Worm (Caenorhabditis elegans) whole organism, L1 larva: ENCODE measurements around the gene K02E10.5.
A peak's percentile ranks its signal among the peaks of the same experiment; 100 is the strongest.

Experiments
- aha-1 ChIP-seq: fragments of 150-350 bp; optimal IDR thresholded peaks from 2 replicates; lab custom pipeline; 2014; ENCODE audit warnings: missing biosample characterization, missing genetic modification characterization
- ama-1 ChIP-seq: fragments of 150-350 bp; optimal IDR thresholded peaks from 2 replicates; lab custom pipeline; 2014
- blmp-1 ChIP-seq: fragments of 150-350 bp; optimal IDR thresholded peaks from 2 replicates; lab custom pipeline; 2014; ENCODE audit warnings: missing biosample characterization, missing genetic modification characterization
- ceh-8 ChIP-seq: fragments of 200-800 bp; sonication (Bioruptor generic); optimal IDR thresholded peaks from 2 replicates; lab custom pipeline; 2018; ENCODE audit warnings: mild to moderate bottlenecking, missing genetic modification characterization, moderate library complexity, missing compliant biosample characterization
- ceh-82 ChIP-seq, 3 experiments: fragments of 150-350 bp in 1 of 3; sonication (generic microtip) in 2 of 3; optimal IDR thresholded peaks; 2 replicates each; lab custom pipeline; 2014 to 2017; ENCODE audit warnings: missing biosample characterization in 3 of 3, missing genetic modification characterization in 3 of 3
- ces-1 ChIP-seq: fragments of 150-350 bp; optimal IDR thresholded peaks from 2 replicates; lab custom pipeline; 2014; ENCODE audit warnings: missing biosample characterization, missing genetic modification reagents, missing genetic modification characterization
- dpl-1 ChIP-seq, 3 experiments: fragments of 150-350 bp in 2 of 3; sonication (generic microtip) in 1 of 3; optimal IDR thresholded peaks; 2 replicates each; lab custom pipeline; 2014 to 2017; ENCODE audit warnings: missing biosample characterization in 3 of 3, missing genetic modification characterization in 3 of 3, missing genetic modification reagents in 3 of 3
- efl-1 ChIP-seq, 4 experiments: fragments of 150-350 bp; optimal IDR thresholded peaks in 3 of 4; peaks in 1 of 4; 1 replicate in 1 of 4; 2 replicates in 3 of 4; lab custom pipeline; 2014; ENCODE audit warnings: missing biosample characterization in 2 of 4, missing genetic modification characterization in 2 of 4, missing genetic modification reagents in 2 of 4
- egl-13 ChIP-seq: sonication (generic microtip); optimal IDR thresholded peaks from 2 replicates; lab custom pipeline; 2016; ENCODE audit warnings: missing genotype, missing genetic modification reagents, missing genetic modification characterization, missing compliant biosample characterization
- elt-3 ChIP-seq, 6 experiments: fragments of 150-350 bp in 1 of 6; sonication (generic microtip); optimal IDR thresholded peaks; 2 replicates each; lab custom pipeline; 2017 to 2018; ENCODE audit warnings: missing biosample characterization in 6 of 6, missing genetic modification characterization in 6 of 6, inconsistent platforms in 1 of 6
- fkh-10 ChIP-seq: sonication (generic microtip); optimal IDR thresholded peaks from 2 replicates; lab custom pipeline; 2017; ENCODE audit warnings: missing biosample characterization, missing genetic modification reagents, missing genetic modification characterization
- fkh-4 ChIP-seq: sonication (generic microtip); optimal IDR thresholded peaks from 2 replicates; lab custom pipeline; 2016; ENCODE audit warnings: missing compliant biosample characterization, missing genetic modification characterization, borderline replicate concordance
- grh-1 ChIP-seq: fragments of 200-800 bp; sonication (Bioruptor generic); IDR thresholded peaks from 2 replicates; pipeline ENCODE4 v1.3.6; 2022; ENCODE audit warnings: missing genetic modification reagents, missing genetic modification characterization, missing compliant biosample characterization
- hlh-4 ChIP-seq: sonication (generic microtip); optimal IDR thresholded peaks from 2 replicates; lab custom pipeline; 2016; ENCODE audit warnings: mild to moderate bottlenecking, missing genetic modification characterization, missing compliant biosample characterization
- lin-14 ChIP-seq: fragments of 200-800 bp; sonication (Bioruptor generic); optimal IDR thresholded peaks from 2 replicates; lab custom pipeline; 2018; ENCODE audit warnings: mild to moderate bottlenecking, missing genetic modification characterization, moderate library complexity, missing compliant biosample characterization
- lin-15B ChIP-seq: fragments of 150-350 bp; sonication (generic microtip); optimal IDR thresholded peaks from 3 replicates; lab custom pipeline; 2014; ENCODE audit warnings: missing biosample characterization, missing genetic modification characterization
- lsy-2 ChIP-seq, 2 experiments: fragments of 150-350 bp; optimal IDR thresholded peaks; 2 replicates each; lab custom pipeline; 2014; ENCODE audit warnings: missing biosample characterization in 2 of 2, missing genetic modification characterization in 2 of 2
- nhr-11 ChIP-seq: fragments of 150-350 bp; optimal IDR thresholded peaks from 2 replicates; lab custom pipeline; 2014; ENCODE audit warnings: missing biosample characterization, missing genetic modification characterization
- nhr-47 ChIP-seq: sonication (generic microtip); optimal IDR thresholded peaks from 2 replicates; lab custom pipeline; 2016; ENCODE audit warnings: mild to moderate bottlenecking, missing genetic modification characterization, moderate library complexity, missing compliant biosample characterization
- nhr-71 ChIP-seq: sonication (generic microtip); optimal IDR thresholded peaks from 2 replicates; lab custom pipeline; 2016; ENCODE audit warnings: mild to moderate bottlenecking, missing genetic modification characterization, moderate library complexity, missing compliant biosample characterization
- nhr-76 ChIP-seq: sonication (generic microtip); optimal IDR thresholded peaks from 2 replicates; lab custom pipeline; 2017; ENCODE audit warnings: missing biosample characterization, missing genetic modification characterization
- nhr-77 ChIP-seq: fragments of 150-350 bp; optimal IDR thresholded peaks from 2 replicates; lab custom pipeline; 2014; ENCODE audit warnings: missing biosample characterization, missing genetic modification characterization
- nhr-85 ChIP-seq: sonication (generic microtip); peaks from one replicate; lab custom pipeline; 2016; ENCODE audit warnings: missing genetic modification characterization, inconsistent platforms, missing compliant biosample characterization
- nhr-90 ChIP-seq: sonication (generic microtip); optimal IDR thresholded peaks from 2 replicates; lab custom pipeline; 2016; ENCODE audit warnings: mild to moderate bottlenecking, missing genetic modification characterization, missing compliant biosample characterization; ENCODE audit not compliant: poor library complexity
- rnt-1 ChIP-seq: sonication (generic microtip); optimal IDR thresholded peaks from 2 replicates; lab custom pipeline; 2016; ENCODE audit warnings: mild to moderate bottlenecking, missing genetic modification characterization, moderate library complexity, missing compliant biosample characterization
- skn-1 ChIP-seq: fragments of 150-350 bp; optimal IDR thresholded peaks from 2 replicates; lab custom pipeline; 2014; ENCODE audit warnings: missing biosample characterization, missing genetic modification characterization
- snpc-4 ChIP-seq: fragments of 150-350 bp; optimal IDR thresholded peaks from 2 replicates; lab custom pipeline; 2014; ENCODE audit warnings: missing biosample characterization, missing genetic modification characterization
- snu-23 ChIP-seq: sonication (generic microtip); optimal IDR thresholded peaks from 2 replicates; lab custom pipeline; 2016; ENCODE audit warnings: missing genetic modification characterization, missing compliant biosample characterization
- swsn-7 ChIP-seq: sonication (generic microtip); optimal IDR thresholded peaks from 2 replicates; lab custom pipeline; 2016; ENCODE audit warnings: missing genetic modification characterization, missing compliant biosample characterization
- tbx-2 ChIP-seq: sonication (generic microtip); optimal IDR thresholded peaks from 2 replicates; lab custom pipeline; 2016; ENCODE audit warnings: missing genetic modification characterization, missing compliant biosample characterization
- unc-130 ChIP-seq: fragments of 150-350 bp; optimal IDR thresholded peaks from 2 replicates; lab custom pipeline; 2017; ENCODE audit warnings: missing biosample characterization, missing genetic modification characterization, inconsistent platforms
- unc-86 ChIP-seq: sonication (generic microtip); optimal IDR thresholded peaks from 2 replicates; lab custom pipeline; 2016; ENCODE audit warnings: missing genetic modification characterization, missing compliant biosample characterization
- vab-15 ChIP-seq: sonication (generic microtip); optimal IDR thresholded peaks from 2 replicates; lab custom pipeline; 2017; ENCODE audit warnings: missing genotype, mild to moderate bottlenecking, missing genetic modification characterization, missing compliant biosample characterization
- xbp-1 ChIP-seq: sonication (generic microtip); optimal IDR thresholded peaks from 2 replicates; lab custom pipeline; 2016; ENCODE audit warnings: missing genetic modification characterization, missing compliant biosample characterization
- zag-1 ChIP-seq: fragments of 150-350 bp; optimal IDR thresholded peaks from 2 replicates; lab custom pipeline; 2014; ENCODE audit warnings: missing biosample characterization, missing genetic modification characterization
- ztf-11 ChIP-seq, 2 experiments: sonication (generic microtip); optimal IDR thresholded peaks; 2 replicates each; lab custom pipeline; 2016 to 2017; ENCODE audit warnings: missing genetic modification characterization in 2 of 2, missing biosample characterization in 1 of 2, missing compliant biosample characterization in 1 of 2

Gene K02E10.5

DNA sequence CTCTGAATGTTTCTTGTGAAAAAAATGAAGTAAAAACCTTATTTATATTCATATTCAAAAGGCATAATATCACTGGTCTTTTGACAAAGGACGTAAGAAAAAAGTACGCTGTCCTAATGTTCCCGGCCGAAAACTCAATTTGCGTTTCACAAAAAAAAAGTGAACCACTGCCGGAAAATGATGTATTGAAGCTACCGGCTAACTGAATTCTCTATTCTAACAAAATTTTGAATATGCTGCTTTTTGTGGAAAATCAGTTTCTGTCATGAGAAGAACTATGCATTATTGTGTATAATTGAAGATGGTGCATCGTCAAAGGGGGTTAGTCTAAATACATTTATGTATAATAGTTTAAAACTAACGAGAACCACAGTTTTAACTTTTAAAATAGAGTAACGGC is 15.6 kb upstream of the K02E10.5 start:
- TF ChIP-seq nhr-90 (tag; lab: Kevin White, UChicago) = no peak
- peak; percentile 68 for TF ChIP-seq lin-14 (GFP tag; lab: Kevin White, UChicago)
- TF ChIP-seq ama-1 (lab: Kevin White, UChicago) = no peak
- peak; percentile 93 for TF ChIP-seq fkh-10 (GFP tag; lab: Kevin White, UChicago)
- no peak for TF ChIP-seq lin-15B (tag; lab: Kevin White, UChicago)

- TF ChIP-seq hlh-4 (tag; lab: Kevin White, UChicago) = no peak
- peak; percentile 15 for TF ChIP-seq skn-1 (tag; lab: Kevin White, UChicago)
- TF ChIP-seq snpc-4 (tag; lab: Kevin White, UChicago) = peak; percentile 1
- no peak for TF ChIP-seq efl-1 (optimal IDR thresholded peaks at IDR 0.05; lab: Kevin White, UChicago)
- peak in 1 of 2 experiments; percentile 65 for TF ChIP-seq efl-1 (GFP tag; optimal IDR thresholded peaks at IDR 0.05 in 1 of 2; lab: Kevin White, UChicago)
These were observed 15.0 kb upstream of the K02E10.5 start for ce11 chrX:2493586-2494175.

DNA sequence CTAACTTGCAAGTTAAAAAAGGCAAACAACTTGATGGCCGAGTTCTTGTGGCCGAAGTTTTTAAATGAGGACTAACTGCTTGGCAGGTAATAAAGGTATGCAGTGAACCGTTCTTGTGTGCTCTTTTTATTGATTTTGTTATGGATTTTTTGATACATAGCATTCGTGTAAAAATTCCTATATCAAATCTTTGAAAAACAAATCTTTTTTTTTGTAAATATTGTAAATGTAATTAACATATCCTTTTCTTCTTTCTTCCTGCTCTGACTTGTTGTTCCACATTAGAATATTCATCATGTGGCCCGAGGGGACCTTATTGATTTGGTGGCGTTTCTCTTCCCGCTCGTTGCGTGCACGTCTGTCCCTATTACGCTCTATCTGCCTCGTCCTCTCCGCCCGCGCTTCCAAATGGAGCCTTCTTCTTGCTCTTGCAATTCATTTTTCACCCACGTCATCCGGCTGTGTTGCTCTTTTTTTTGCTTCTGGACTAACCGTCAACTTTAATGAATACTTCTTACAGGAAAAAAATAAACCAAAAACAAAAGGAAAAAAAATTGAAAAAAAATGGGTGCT is 9.9 kb upstream of the K02E10.5 start, which contains the start of gene hid-1:
hid-1 (plus strand) TSS at position 523 of the 573 bp plus-strand sequence.
- no peak for TF ChIP-seq ceh-8 (GFP tag; lab: Kevin White, UChicago)
- no peak for TF ChIP-seq efl-1 (optimal IDR thresholded peaks at IDR 0.05; lab: Kevin White, UChicago)
- TF ChIP-seq efl-1 (GFP tag; optimal IDR thresholded peaks at IDR 0.05 in 1 of 2; lab: Kevin White, UChicago) = no peak
- peak; percentile 9 for TF ChIP-seq tbx-2 (tag; lab: Kevin White, UChicago)
- TF ChIP-seq nhr-71 (tag; lab: Kevin White, UChicago) = peak; percentile 30
- TF ChIP-seq skn-1 (tag; lab: Kevin White, UChicago) = peak; percentile 30
- TF ChIP-seq ztf-11 (tag; optimal IDR thresholded peaks at IDR 0.05; lab: Kevin White, UChicago) = peak in 1 of 2 experiments; percentile 46
- TF ChIP-seq nhr-76 (tag; lab: Kevin White, UChicago) = no peak
- peak; percentile 57 for TF ChIP-seq egl-13 (tag; lab: Kevin White, UChicago)
- TF ChIP-seq nhr-47 (tag; lab: Kevin White, UChicago) = peak; percentile 29
- TF ChIP-seq dpl-1 (GFP tag; optimal IDR thresholded peaks at IDR 0.05; lab: Kevin White, UChicago) = no peak
- peak; percentile 51 for TF ChIP-seq unc-86
- no peak for TF ChIP-seq fkh-4 (tag; lab: Kevin White, UChicago)
- TF ChIP-seq snu-23 (GFP tag; lab: Kevin White, UChicago) = peak; percentile 10
- TF ChIP-seq aha-1 (tag; lab: Kevin White, UChicago) = no peak
- peak; percentile 13 for TF ChIP-seq swsn-7
- peak; percentile 49 for TF ChIP-seq nhr-85 (tag; lab: Kevin White, UChicago)
- peak; percentile 83 for TF ChIP-seq lin-14 (GFP tag; lab: Kevin White, UChicago)
- no peak for TF ChIP-seq vab-15 (tag; lab: Kevin White, UChicago)
- TF ChIP-seq ces-1 (GFP tag; lab: Kevin White, UChicago) = peak; percentile 8
- no peak for TF ChIP-seq unc-130
- peak; percentile 38 for TF ChIP-seq rnt-1
- peak in 1 of 3 experiments; percentile 53 for TF ChIP-seq ceh-82 (tag; optimal IDR thresholded peaks at IDR 0.05; lab: Kevin White, UChicago)
- TF ChIP-seq xbp-1 (tag; lab: Kevin White, UChicago) = peak; percentile 4
- peak in 1 of 2 experiments; percentile 11 for TF ChIP-seq lsy-2 (tag; optimal IDR thresholded peaks at IDR 0.05; lab: Kevin White, UChicago)
- TF ChIP-seq fkh-10 (GFP tag; lab: Kevin White, UChicago) = peak; percentile 11

- TF ChIP-seq grh-1 (GFP tag; lab: Robert Waterston, UW) = no peak
- no peak for TF ChIP-seq zag-1 (tag; lab: Kevin White, UChicago)
- TF ChIP-seq elt-3 (tag; optimal IDR thresholded peaks at IDR 0.05; lab: Kevin White, UChicago) = peak in 1 of 6 experiments; percentile 9
- TF ChIP-seq nhr-77 = no peak
- peak; percentile 95 for TF ChIP-seq blmp-1 (tag; lab: Kevin White, UChicago)
- no peak for TF ChIP-seq nhr-11 (tag; lab: Kevin White, UChicago)
These were observed 4.4 kb upstream of the K02E10.5 start, which contains the start of gene K02E10.4 for ce11 chrX:2483078-2483477. Gene K02E10.4 (plus strand): TSS chrX:2483263.
